Worm (Caenorhabditis elegans) whole organism, young adult: ENCODE measurements around the gene irld-17.
A peak's percentile ranks its signal among the peaks of the same experiment; 100 is the strongest.

Source experiments
- B0035.1 ChIP-seq: sonication (generic microtip); optimal IDR thresholded peaks from 2 replicates; lab custom pipeline; 2016; ENCODE audit warnings: missing genetic modification characterization, mild to moderate bottlenecking, missing compliant biosample characterization, missing genotype, missing genetic modification reagents
- B0336.3 ChIP-seq: fragments of 200-800 bp; sonication (Bioruptor generic); IDR thresholded peaks from 2 replicates; pipeline ENCODE4 v1.3.6; 2022; ENCODE audit warnings: missing genetic modification characterization, missing compliant biosample characterization
- C06A6.2 ChIP-seq: fragments of 200-800 bp; sonication (Bioruptor generic); conservative IDR thresholded peaks from 2 replicates; pipeline ENCODE4 v1.3.6; 2022; ENCODE audit warnings: missing genetic modification characterization, missing compliant biosample characterization
- C17E4.6 ChIP-seq: fragments of 200-800 bp; sonication (Bioruptor generic); IDR thresholded peaks from 2 replicates; pipeline ENCODE4 v1.3.6; 2022; ENCODE audit warnings: missing genetic modification reagents, missing genetic modification characterization, missing compliant biosample characterization
- D2030.7 ChIP-seq: fragments of 200-800 bp; sonication (Bioruptor generic); IDR thresholded peaks from 2 replicates; pipeline ENCODE4 v1.3.6; 2022; ENCODE audit warnings: missing genetic modification reagents, missing genetic modification characterization, missing compliant biosample characterization
- F49E8.2 ChIP-seq: sonication (generic microtip); optimal IDR thresholded peaks from 3 replicates; lab custom pipeline; 2017; ENCODE audit warnings: missing genetic modification characterization, mild to moderate bottlenecking, missing compliant biosample characterization, antibody characterized with exemption, moderate library complexity; ENCODE audit not compliant: insufficient read depth
- F52B5.7 ChIP-seq: sonication (generic microtip); optimal IDR thresholded peaks from 2 replicates; lab custom pipeline; 2016; ENCODE audit warnings: mild to moderate bottlenecking, missing genetic modification characterization, missing compliant biosample characterization
- F57A8.1 ChIP-seq: fragments of 200-800 bp; sonication (Bioruptor generic); optimal IDR thresholded peaks from 2 replicates; lab custom pipeline; 2018; ENCODE audit warnings: mild to moderate bottlenecking, missing genetic modification characterization, moderate library complexity, missing compliant biosample characterization
- Y56A3A.18 ChIP-seq: fragments of 200-800 bp; sonication (Bioruptor generic); IDR thresholded peaks from 2 replicates; pipeline ENCODE4 v1.3.6; 2022; ENCODE audit warnings: missing genetic modification reagents, missing genetic modification characterization, missing compliant biosample characterization
- Y95B8A.8 ChIP-seq: fragments of 200-800 bp; sonication (Bioruptor generic); IDR thresholded peaks from 2 replicates; pipeline ENCODE4 v1.3.6; 2022; ENCODE audit warnings: missing genetic modification reagents, missing genetic modification characterization, missing compliant biosample characterization
- atf-7 ChIP-seq: sonication (generic microtip); optimal IDR thresholded peaks from 2 replicates; lab custom pipeline; 2017; ENCODE audit warnings: mild to moderate bottlenecking, missing genetic modification characterization, missing compliant biosample characterization
- attf-5 ChIP-seq: fragments of 200-800 bp; sonication (Bioruptor generic); optimal IDR thresholded peaks from 2 replicates; lab custom pipeline; 2018; ENCODE audit warnings: mild to moderate bottlenecking, missing genetic modification characterization, missing compliant biosample characterization
- attf-6 ChIP-seq: fragments of 200-800 bp; sonication (Bioruptor generic); IDR thresholded peaks from 2 replicates; pipeline ENCODE4 v1.3.6; 2022; ENCODE audit warnings: missing genetic modification reagents, missing genetic modification characterization, missing compliant biosample characterization
- cebp-2 ChIP-seq: fragments of 200-800 bp; sonication (Bioruptor generic); IDR thresholded peaks from 2 replicates; pipeline ENCODE4 v1.3.6; 2022; ENCODE audit warnings: missing genetic modification characterization, missing compliant biosample characterization
- ceh-79 ChIP-seq: sonication (generic microtip); optimal IDR thresholded peaks from 2 replicates; lab custom pipeline; 2017; ENCODE audit warnings: mild to moderate bottlenecking, missing genetic modification characterization, missing compliant biosample characterization
- ceh-91 ChIP-seq: fragments of 200-800 bp; sonication (Bioruptor generic); IDR thresholded peaks from 2 replicates; pipeline ENCODE4 v1.3.6; 2022; ENCODE audit warnings: missing genetic modification reagents, missing genetic modification characterization, missing compliant biosample characterization
- dpff-1 ChIP-seq: sonication (generic microtip); optimal IDR thresholded peaks from 2 replicates; lab custom pipeline; 2017; ENCODE audit warnings: mild to moderate bottlenecking, missing genetic modification characterization, missing compliant biosample characterization
- him-1 ChIP-seq: sonication (generic microtip); optimal IDR thresholded peaks from 2 replicates; lab custom pipeline; 2016; ENCODE audit warnings: missing genotype, missing genetic modification reagents, missing genetic modification characterization, missing compliant biosample characterization
- hmg-1.2 ChIP-seq: fragments of 200-800 bp; sonication (Bioruptor generic); IDR thresholded peaks from 2 replicates; pipeline ENCODE4 v1.3.6; 2022; ENCODE audit warnings: missing genetic modification reagents, missing genetic modification characterization, missing compliant biosample characterization
- hsf-1 ChIP-seq: fragments of 200-800 bp; sonication (Bioruptor generic); IDR thresholded peaks from 2 replicates; pipeline ENCODE4 v1.3.6; 2022; ENCODE audit warnings: missing genetic modification reagents, missing genetic modification characterization, missing compliant biosample characterization
- lin-26 ChIP-seq: fragments of 200-800 bp; sonication (Bioruptor generic); IDR thresholded peaks from 2 replicates; pipeline ENCODE4 v1.3.6; 2022; ENCODE audit warnings: missing genetic modification reagents, missing genetic modification characterization, missing compliant biosample characterization
- lin-40 ChIP-seq: sonication (generic microtip); optimal IDR thresholded peaks from 2 replicates; lab custom pipeline; 2016; ENCODE audit warnings: missing genetic modification characterization, mild to moderate bottlenecking, missing compliant biosample characterization, missing genotype, missing genetic modification reagents
- lin-54 ChIP-seq: fragments of 200-800 bp; sonication (Bioruptor generic); optimal IDR thresholded peaks from 2 replicates; lab custom pipeline; 2018; ENCODE audit warnings: mild to moderate bottlenecking, missing genetic modification characterization, missing compliant biosample characterization
- madf-6 ChIP-seq: fragments of 200-800 bp; sonication (Bioruptor generic); IDR thresholded peaks from 2 replicates; pipeline ENCODE4 v1.3.6; 2022; ENCODE audit warnings: missing genetic modification reagents, missing genetic modification characterization, missing compliant biosample characterization
- nhr-120 ChIP-seq: fragments of 200-800 bp; sonication (Bioruptor generic); IDR thresholded peaks from 2 replicates; pipeline ENCODE4 v1.3.6; 2022; ENCODE audit warnings: missing genetic modification characterization, missing compliant biosample characterization
- nhr-179 ChIP-seq: sonication (generic microtip); optimal IDR thresholded peaks from 2 replicates; lab custom pipeline; 2016; ENCODE audit warnings: mild to moderate bottlenecking, missing genetic modification characterization, missing compliant biosample characterization
- rpc-1 ChIP-seq, 2 experiments: fragments of 150-350 bp in 1 of 2; sonication (generic microtip) in 1 of 2; optimal IDR thresholded peaks; 2 replicates each; lab custom pipeline; 2014 to 2018; ENCODE audit warnings: missing biosample characterization in 1 of 2, missing genetic modification characterization in 1 of 2, missing genetic modification reagents in 1 of 2, missing genotype in 1 of 2
- somi-1 ChIP-seq: fragments of 200-800 bp; sonication (Bioruptor generic); optimal IDR thresholded peaks from 2 replicates; lab custom pipeline; 2018; ENCODE audit warnings: mild to moderate bottlenecking, missing genetic modification characterization, missing compliant biosample characterization
- tbx-9 ChIP-seq: sonication (generic microtip); optimal IDR thresholded peaks from 2 replicates; lab custom pipeline; 2016; ENCODE audit warnings: borderline replicate concordance, missing genetic modification characterization, inconsistent platforms, missing compliant biosample characterization
- xnd-1 ChIP-seq: sonication (generic microtip); optimal IDR thresholded peaks from 2 replicates; lab custom pipeline; 2016; ENCODE audit warnings: missing genotype, missing genetic modification reagents, missing genetic modification characterization, missing compliant biosample characterization
- zfh-2 ChIP-seq: fragments of 200-800 bp; sonication (Bioruptor generic); conservative IDR thresholded peaks from 2 replicates; pipeline ENCODE4 v1.3.6; 2022; ENCODE audit warnings: missing genetic modification reagents, missing genetic modification characterization, missing compliant biosample characterization
- ztf-3 ChIP-seq: fragments of 200-800 bp; sonication (Bioruptor generic); optimal IDR thresholded peaks from 2 replicates; lab custom pipeline; 2018; ENCODE audit warnings: mild to moderate bottlenecking, missing genetic modification characterization, missing compliant biosample characterization
- ztf-6 ChIP-seq: fragments of 200-800 bp; sonication (Bioruptor generic); IDR thresholded peaks from 2 replicates; pipeline ENCODE4 v1.3.6; 2022; ENCODE audit warnings: missing genetic modification reagents, missing genetic modification characterization, missing compliant biosample characterization

Gene irld-17

ce11 chrV:1648000-1648399 lies 16.2 kb downstream of the irld-17 start, which contains the start of gene irld-45:
irld-45 (plus strand) TSS chrV:1648300.
- TF ChIP-seq ztf-3 (GFP tag; lab: Kevin White, UChicago) (no peak), D2030.7 (GFP tag; lab: Robert Waterston, UW) (no peak), Y95B8A.8 (GFP tag; lab: Robert Waterston, UW) (no peak), him-1 (tag; lab: Kevin White, UChicago) (no peak), Y56A3A.18 (no peak)

DNA sequence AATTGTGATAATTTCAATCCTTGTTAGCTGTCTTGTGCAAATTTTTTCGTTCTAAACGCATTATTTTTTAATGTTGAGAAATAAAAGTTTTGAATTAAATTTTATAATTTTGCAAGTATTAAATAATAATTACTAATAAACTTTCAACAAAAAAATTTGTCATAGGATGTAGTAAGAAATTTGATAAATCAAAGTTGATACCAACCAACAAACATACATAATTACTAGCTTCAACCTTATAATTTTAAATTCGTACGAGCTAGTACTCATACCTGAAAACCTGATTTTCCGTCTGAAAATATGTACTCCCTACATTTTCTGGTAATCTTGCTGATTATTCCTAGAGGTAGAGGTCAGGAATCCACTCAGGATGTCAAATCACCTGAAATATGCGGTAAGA lies 19.2 kb downstream of the irld-17 start, which contains the start of gene irld-44:
Gene irld-44, plus strand, starts transcription at position 301 of the 400 bp plus-strand sequence.
- TF ChIP-seq attf-6 (GFP tag; lab: Robert Waterston, UW) (no peak), somi-1 (GFP tag; lab: Kevin White, UChicago) (no peak), lin-40 (tag; lab: Kevin White, UChicago) (no peak), zfh-2 (GFP tag; lab: Robert Waterston, UW) (no peak)

DNA sequence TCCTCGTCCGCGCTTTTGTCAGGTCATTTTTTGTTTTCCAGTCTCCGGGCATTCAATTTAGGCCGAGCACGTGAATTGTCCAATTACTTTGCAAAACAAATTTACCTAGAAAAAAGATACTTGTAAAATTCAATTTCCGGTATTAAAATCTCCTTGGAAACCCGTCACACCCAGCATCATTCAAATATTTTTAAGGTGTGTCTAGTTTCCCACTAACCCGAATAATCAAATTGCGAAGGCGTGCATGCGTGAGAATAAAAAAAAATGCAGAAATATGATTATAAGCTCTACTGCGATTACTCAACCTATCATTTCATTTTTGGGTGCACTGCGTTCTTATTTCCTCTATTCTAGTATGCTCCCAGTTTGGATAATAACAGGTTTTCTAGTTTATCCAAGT lies 23.0 kb downstream of the irld-17 start, which contains the start of gene irld-11:
Gene irld-11, plus strand, starts transcription at position 301 of the 400 bp plus-strand sequence.
- TF ChIP-seq nhr-120 (GFP tag; lab: Robert Waterston, UW) (no peak), nhr-179 (no peak), C17E4.6 (GFP tag; lab: Robert Waterston, UW) (no peak), atf-7 (tag; lab: Kevin White, UChicago) (no peak), lin-54 (GFP tag; lab: Kevin White, UChicago) (no peak), ceh-79 (tag; lab: Kevin White, UChicago) (no peak), madf-6 (GFP tag; lab: Robert Waterston, UW) (no peak), F57A8.1 (GFP tag; lab: Kevin White, UChicago) (no peak), D2030.7 (GFP tag; lab: Robert Waterston, UW) (no peak)

DNA sequence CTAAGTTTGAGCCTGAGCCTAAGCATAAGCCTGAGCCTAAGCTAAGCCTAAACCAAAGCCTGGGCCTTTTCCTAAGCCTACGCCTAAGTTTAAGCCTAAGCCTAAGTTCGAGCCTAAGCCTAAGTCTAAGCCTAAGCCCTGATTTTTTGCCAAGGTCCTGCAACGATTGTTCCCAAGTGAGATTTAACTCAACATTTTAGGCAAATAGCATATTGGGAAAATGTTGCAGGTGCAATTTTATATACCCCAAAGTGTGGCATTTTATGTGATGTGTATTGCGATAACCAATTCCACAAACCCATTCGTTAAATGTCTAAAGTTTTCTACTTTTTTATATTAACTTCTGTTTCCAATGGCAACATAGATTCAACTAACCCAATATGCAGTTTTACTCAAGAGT lies 30.5 kb downstream of the irld-17 start, which contains the start of gene irld-40:
Gene irld-40, plus strand, starts transcription at position 301 of the 400 bp plus-strand sequence.
- 0 out of 2 replicates have a peak, but pooled peaks have one; percentile 32 for TF ChIP-seq hsf-1 (GFP tag; lab: Robert Waterston, UW)
- no peak for TF ChIP-seq attf-5 (GFP tag; lab: Kevin White, UChicago)

DNA sequence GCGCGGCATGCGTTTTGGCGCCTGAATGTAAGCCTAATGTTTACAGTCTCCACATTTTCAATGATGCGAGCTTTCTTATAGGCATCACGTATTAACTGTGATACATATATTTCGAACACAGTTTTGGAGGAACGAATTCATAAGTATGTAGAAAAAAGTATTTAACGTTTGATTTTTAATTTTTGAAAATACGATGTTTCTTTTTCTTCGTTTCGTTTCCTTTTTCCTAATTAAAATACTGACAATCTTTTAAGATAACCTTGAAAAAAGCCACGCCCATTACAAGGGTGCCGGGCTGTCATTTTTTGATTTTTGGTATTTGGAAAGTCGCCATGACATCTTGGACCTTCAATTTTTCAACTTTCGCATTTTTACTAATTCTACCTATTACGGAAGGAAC lies 33.1 kb downstream of the irld-17 start, which contains the start of gene K04F1.9:
Gene K04F1.9, plus strand, starts transcription at position 301 of the 400 bp plus-strand sequence.
- TF ChIP-seq ztf-3 (GFP tag; lab: Kevin White, UChicago) (no peak), F52B5.7 (tag; lab: Kevin White, UChicago) (no peak), B0035.1 (tag; lab: Kevin White, UChicago) (no peak), C06A6.2 (GFP tag; lab: Robert Waterston, UW) (no peak), lin-40 (tag; lab: Kevin White, UChicago) (no peak), F49E8.2 (tag; lab: Kevin White, UChicago) (no peak), cebp-2 (no peak), rpc-1 (optimal IDR thresholded peaks at IDR 0.05; lab: Kevin White, UChicago) (no peak), rpc-1 (tag; optimal IDR thresholded peaks at IDR 0.05; lab: Kevin White, UChicago) (no peak), lin-54 (GFP tag; lab: Kevin White, UChicago) (no peak), ceh-91 (no peak), dpff-1 (tag; lab: Kevin White, UChicago) (no peak), xnd-1 (no peak), zfh-2 (GFP tag; lab: Robert Waterston, UW) (no peak), tbx-9 (no peak), lin-26 (GFP tag; lab: Robert Waterston, UW) (no peak), ztf-6 (GFP tag; lab: Robert Waterston, UW) (no peak), hmg-1.2 (GFP tag; lab: Robert Waterston, UW) (no peak), B0336.3 (no peak)
- TF ChIP-seq, all 124 proteins: peak for 0
